Worm (Caenorhabditis elegans) whole organism, L1 larva: ENCODE data around the gene F08F8.6.
A peak's percentile ranks its signal among the peaks of the same experiment; 100 is the strongest.

Experiments used
- Y116A8C.19 ChIP-seq: sonication (generic microtip); optimal IDR thresholded peaks from 2 replicates; lab custom pipeline; 2016; ENCODE audit warnings: missing compliant biosample characterization, missing genetic modification characterization, borderline replicate concordance
- aha-1 ChIP-seq: fragments of 150-350 bp; optimal IDR thresholded peaks from 2 replicates; lab custom pipeline; 2014; ENCODE audit warnings: missing biosample characterization, missing genetic modification characterization
- alr-1 ChIP-seq: fragments of 200-800 bp; sonication (Bioruptor generic); optimal IDR thresholded peaks from 2 replicates; lab custom pipeline; 2018; ENCODE audit warnings: borderline replicate concordance, mild to moderate bottlenecking, missing genetic modification characterization, missing compliant biosample characterization
- blmp-1 ChIP-seq: fragments of 150-350 bp; optimal IDR thresholded peaks from 2 replicates; lab custom pipeline; 2014; ENCODE audit warnings: missing biosample characterization, missing genetic modification characterization
- ceh-8 ChIP-seq: fragments of 200-800 bp; sonication (Bioruptor generic); optimal IDR thresholded peaks from 2 replicates; lab custom pipeline; 2018; ENCODE audit warnings: mild to moderate bottlenecking, missing genetic modification characterization, moderate library complexity, missing compliant biosample characterization
- ceh-88 ChIP-seq: fragments of 200-800 bp; sonication (Bioruptor generic); IDR thresholded peaks from 2 replicates; pipeline ENCODE4 v1.3.6; 2022; ENCODE audit warnings: missing genetic modification characterization, missing compliant biosample characterization
- ceh-90 ChIP-seq: sonication (generic microtip); optimal IDR thresholded peaks from 2 replicates; lab custom pipeline; 2016; ENCODE audit warnings: missing genetic modification characterization, missing compliant biosample characterization
- ces-1 ChIP-seq: fragments of 150-350 bp; optimal IDR thresholded peaks from 2 replicates; lab custom pipeline; 2014; ENCODE audit warnings: missing biosample characterization, missing genetic modification reagents, missing genetic modification characterization
- dpl-1 ChIP-seq, 3 experiments: fragments of 150-350 bp in 2 of 3; sonication (generic microtip) in 1 of 3; optimal IDR thresholded peaks; 2 replicates each; lab custom pipeline; 2014 to 2017; ENCODE audit warnings: missing biosample characterization in 3 of 3, missing genetic modification characterization in 3 of 3, missing genetic modification reagents in 3 of 3
- efl-1 ChIP-seq, 4 experiments: fragments of 150-350 bp; optimal IDR thresholded peaks in 3 of 4; peaks in 1 of 4; 1 replicate in 1 of 4; 2 replicates in 3 of 4; lab custom pipeline; 2014; ENCODE audit warnings: missing biosample characterization in 2 of 4, missing genetic modification characterization in 2 of 4, missing genetic modification reagents in 2 of 4
- efl-3 ChIP-seq: fragments of 200-800 bp; sonication (Bioruptor generic); optimal IDR thresholded peaks from 2 replicates; lab custom pipeline; 2018; ENCODE audit warnings: mild to moderate bottlenecking, missing genetic modification characterization, missing compliant biosample characterization
- elt-3 ChIP-seq, 6 experiments: fragments of 150-350 bp in 1 of 6; sonication (generic microtip); optimal IDR thresholded peaks; 2 replicates each; lab custom pipeline; 2017 to 2018; ENCODE audit warnings: missing biosample characterization in 6 of 6, missing genetic modification characterization in 6 of 6, inconsistent platforms in 1 of 6
- fkh-10 ChIP-seq: sonication (generic microtip); optimal IDR thresholded peaks from 2 replicates; lab custom pipeline; 2017; ENCODE audit warnings: missing biosample characterization, missing genetic modification reagents, missing genetic modification characterization
- fkh-4 ChIP-seq: sonication (generic microtip); optimal IDR thresholded peaks from 2 replicates; lab custom pipeline; 2016; ENCODE audit warnings: missing compliant biosample characterization, missing genetic modification characterization, borderline replicate concordance
- fos-1 ChIP-seq: fragments of 150-350 bp; optimal IDR thresholded peaks from 2 replicates; lab custom pipeline; 2014; ENCODE audit warnings: missing biosample characterization, missing genetic modification characterization
- grh-1 ChIP-seq: fragments of 200-800 bp; sonication (Bioruptor generic); IDR thresholded peaks from 2 replicates; pipeline ENCODE4 v1.3.6; 2022; ENCODE audit warnings: missing genetic modification reagents, missing genetic modification characterization, missing compliant biosample characterization
- hlh-17 ChIP-seq: fragments of 200-800 bp; sonication (Bioruptor generic); optimal IDR thresholded peaks from 2 replicates; lab custom pipeline; 2018; ENCODE audit warnings: missing genetic modification characterization, mild to moderate bottlenecking, missing compliant biosample characterization, moderate library complexity, borderline replicate concordance
- hlh-4 ChIP-seq: sonication (generic microtip); optimal IDR thresholded peaks from 2 replicates; lab custom pipeline; 2016; ENCODE audit warnings: mild to moderate bottlenecking, missing genetic modification characterization, missing compliant biosample characterization
- hpl-2 ChIP-seq: fragments of 150-350 bp; optimal IDR thresholded peaks from 2 replicates; lab custom pipeline; 2014; ENCODE audit warnings: missing biosample characterization, missing genetic modification reagents, missing genetic modification characterization
- isw-1 ChIP-seq: fragments of 200-800 bp; sonication (Bioruptor generic); IDR thresholded peaks from 2 replicates; pipeline ENCODE4 v1.3.6; 2022; ENCODE audit warnings: missing genetic modification characterization, missing compliant biosample characterization
- jun-1 ChIP-seq: fragments of 150-350 bp; optimal IDR thresholded peaks from 2 replicates; lab custom pipeline; 2014; ENCODE audit warnings: missing biosample characterization, missing genetic modification reagents, missing genetic modification characterization
- lin-13 ChIP-seq: fragments of 150-350 bp; optimal IDR thresholded peaks from 2 replicates; lab custom pipeline; 2014; ENCODE audit warnings: missing biosample characterization, missing genetic modification reagents, missing genetic modification characterization
- lin-14 ChIP-seq: fragments of 200-800 bp; sonication (Bioruptor generic); optimal IDR thresholded peaks from 2 replicates; lab custom pipeline; 2018; ENCODE audit warnings: mild to moderate bottlenecking, missing genetic modification characterization, moderate library complexity, missing compliant biosample characterization
- lin-35 ChIP-seq, 2 experiments: fragments of 150-350 bp; optimal IDR thresholded peaks; 2 replicates each; lab custom pipeline; 2014; ENCODE audit warnings: missing biosample characterization in 2 of 2, missing genetic modification characterization in 2 of 2, missing genetic modification reagents in 2 of 2
- lir-3 ChIP-seq: sonication (generic microtip); optimal IDR thresholded peaks from 2 replicates; lab custom pipeline; 2016; ENCODE audit warnings: mild to moderate bottlenecking, missing genetic modification characterization, moderate library complexity, missing compliant biosample characterization; ENCODE audit not compliant: poor library complexity
- mab-9 ChIP-seq: fragments of 200-800 bp; sonication (Bioruptor generic); IDR thresholded peaks from 2 replicates; pipeline ENCODE4 v1.3.6; 2022; ENCODE audit warnings: missing genetic modification reagents, missing genetic modification characterization, missing compliant biosample characterization
- mdl-1 ChIP-seq, 2 experiments: fragments of 150-350 bp; optimal IDR thresholded peaks; 2 replicates each; lab custom pipeline; 2014 to 2017; ENCODE audit warnings: missing biosample characterization in 2 of 2, missing genetic modification characterization in 2 of 2, inconsistent platforms in 1 of 2
- mef-2 ChIP-seq: fragments of 150-350 bp; optimal IDR thresholded peaks from 2 replicates; lab custom pipeline; 2014; ENCODE audit warnings: missing biosample characterization, missing genetic modification characterization
- mep-1 ChIP-seq: fragments of 150-350 bp; optimal IDR thresholded peaks from 2 replicates; lab custom pipeline; 2014; ENCODE audit warnings: missing biosample characterization, missing genetic modification characterization
- nhr-20 ChIP-seq: sonication (generic microtip); optimal IDR thresholded peaks from 2 replicates; lab custom pipeline; 2016; ENCODE audit warnings: mild to moderate bottlenecking, missing genetic modification characterization, missing compliant biosample characterization
- nhr-237 ChIP-seq: fragments of 150-350 bp; optimal IDR thresholded peaks from 2 replicates; lab custom pipeline; 2014; ENCODE audit warnings: missing biosample characterization, missing genetic modification characterization
- nhr-71 ChIP-seq: sonication (generic microtip); optimal IDR thresholded peaks from 2 replicates; lab custom pipeline; 2016; ENCODE audit warnings: mild to moderate bottlenecking, missing genetic modification characterization, moderate library complexity, missing compliant biosample characterization
- nhr-84 ChIP-seq: sonication (generic microtip); optimal IDR thresholded peaks from 2 replicates; lab custom pipeline; 2017; ENCODE audit warnings: missing biosample characterization, missing genetic modification characterization
- nhr-90 ChIP-seq: sonication (generic microtip); optimal IDR thresholded peaks from 2 replicates; lab custom pipeline; 2016; ENCODE audit warnings: mild to moderate bottlenecking, missing genetic modification characterization, missing compliant biosample characterization; ENCODE audit not compliant: poor library complexity
- pax-3 ChIP-seq: fragments of 200-800 bp; sonication (Bioruptor generic); optimal IDR thresholded peaks from 2 replicates; lab custom pipeline; 2018; ENCODE audit warnings: mild to moderate bottlenecking, missing genetic modification characterization, moderate library complexity, missing compliant biosample characterization
- rnt-1 ChIP-seq: sonication (generic microtip); optimal IDR thresholded peaks from 2 replicates; lab custom pipeline; 2016; ENCODE audit warnings: mild to moderate bottlenecking, missing genetic modification characterization, moderate library complexity, missing compliant biosample characterization
- skn-1 ChIP-seq: fragments of 150-350 bp; optimal IDR thresholded peaks from 2 replicates; lab custom pipeline; 2014; ENCODE audit warnings: missing biosample characterization, missing genetic modification characterization
- snu-23 ChIP-seq: sonication (generic microtip); optimal IDR thresholded peaks from 2 replicates; lab custom pipeline; 2016; ENCODE audit warnings: missing genetic modification characterization, missing compliant biosample characterization
- sox-4 ChIP-seq: sonication (generic microtip); optimal IDR thresholded peaks from 2 replicates; lab custom pipeline; 2016; ENCODE audit warnings: missing genetic modification characterization, missing compliant biosample characterization
- tlp-1 ChIP-seq: fragments of 150-350 bp; optimal IDR thresholded peaks from 2 replicates; lab custom pipeline; 2014; ENCODE audit warnings: missing biosample characterization, missing genetic modification characterization
- unc-30 ChIP-seq: sonication (generic microtip); optimal IDR thresholded peaks from 2 replicates; lab custom pipeline; 2017; ENCODE audit warnings: missing biosample characterization, missing genetic modification characterization
- unc-62 ChIP-seq: fragments of 150-350 bp; optimal IDR thresholded peaks from 2 replicates; lab custom pipeline; 2014; ENCODE audit warnings: missing biosample characterization, missing genetic modification reagents, missing genetic modification characterization
- unc-98 ChIP-seq: fragments of 200-800 bp; sonication (Bioruptor generic); IDR thresholded peaks from 2 replicates; pipeline ENCODE4 v1.3.6; 2022; ENCODE audit warnings: missing genetic modification characterization, missing compliant biosample characterization
- vab-15 ChIP-seq: sonication (generic microtip); optimal IDR thresholded peaks from 2 replicates; lab custom pipeline; 2017; ENCODE audit warnings: missing genotype, mild to moderate bottlenecking, missing genetic modification characterization, missing compliant biosample characterization
- zag-1 ChIP-seq: fragments of 150-350 bp; optimal IDR thresholded peaks from 2 replicates; lab custom pipeline; 2014; ENCODE audit warnings: missing biosample characterization, missing genetic modification characterization
- ztf-11 ChIP-seq, 2 experiments: sonication (generic microtip); optimal IDR thresholded peaks; 2 replicates each; lab custom pipeline; 2016 to 2017; ENCODE audit warnings: missing genetic modification characterization in 2 of 2, missing biosample characterization in 1 of 2, missing compliant biosample characterization in 1 of 2

Gene F08F8.6

ce11 chrIII:7357356-7357755 is 13.9 kb downstream of the F08F8.6 start, which contains the start of gene F08F8.10 (continued):
- TF ChIP-seq efl-1 (optimal IDR thresholded peaks at IDR 0.05; lab: Kevin White, UChicago), result peak; percentile 52 to 64
- peak; percentile 63 to 96 for TF ChIP-seq efl-1 (GFP tag; optimal IDR thresholded peaks at IDR 0.05 in 1 of 2; lab: Kevin White, UChicago)
- TF ChIP-seq efl-3 (GFP tag; lab: Kevin White, UChicago), result no peak
- no peak for TF ChIP-seq skn-1 (tag; lab: Kevin White, UChicago)
- TF ChIP-seq nhr-20 (tag; lab: Kevin White, UChicago), result peak; percentile 51
- no peak for TF ChIP-seq nhr-90
- TF ChIP-seq mab-9 (GFP tag; lab: Robert Waterston, UW), result no peak
- no peak for TF ChIP-seq nhr-84
- no peak for TF ChIP-seq lir-3

DNA sequence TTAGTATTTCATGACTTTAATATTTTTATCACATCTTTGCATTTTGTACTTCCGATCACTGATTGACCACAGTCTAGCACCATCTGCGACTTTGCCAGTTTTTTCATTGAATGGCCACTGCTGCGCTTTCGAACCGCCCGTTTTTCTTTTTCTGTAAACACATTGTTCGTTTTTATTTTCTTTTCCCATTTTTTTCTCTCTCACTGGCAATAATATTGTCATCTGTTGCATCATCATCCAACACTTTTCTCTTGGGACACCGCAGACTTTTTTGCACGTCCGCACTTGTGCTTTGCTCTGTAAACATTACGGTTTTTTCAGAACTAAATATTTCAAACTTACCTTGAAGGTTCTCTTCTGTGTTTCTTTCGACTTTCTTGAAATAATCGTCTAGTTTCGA is 15.1 kb downstream of the F08F8.6 start:
- TF ChIP-seq alr-1 (no peak), hlh-17 (GFP tag; lab: Kevin White, UChicago) (no peak), grh-1 (GFP tag; lab: Robert Waterston, UW) (no peak), isw-1 (GFP tag; lab: Robert Waterston, UW) (no peak), mef-2 (tag; lab: Kevin White, UChicago) (no peak), lin-13 (GFP tag; lab: Kevin White, UChicago) (no peak), elt-3 (tag; optimal IDR thresholded peaks at IDR 0.05; lab: Kevin White, UChicago) (peak in 1 of 6 experiments; percentile 20), blmp-1 (no peak), nhr-90 (no peak), ces-1 (GFP tag; lab: Kevin White, UChicago) (no peak), lir-3 (no peak), ceh-88 (GFP tag; lab: Robert Waterston, UW) (no peak), nhr-20 (tag; lab: Kevin White, UChicago) (peak; percentile 58), unc-62 (no peak), ztf-11 (tag; optimal IDR thresholded peaks at IDR 0.05; lab: Kevin White, UChicago) (no peak), hpl-2 (GFP tag; lab: Kevin White, UChicago) (no peak), mdl-1 (tag; optimal IDR thresholded peaks at IDR 0.05; lab: Kevin White, UChicago) (no peak), lin-35 (GFP tag; optimal IDR thresholded peaks at IDR 0.05; lab: Kevin White, UChicago) (no peak), mep-1 (no peak), Y116A8C.19 (tag; lab: Kevin White, UChicago) (no peak), fkh-10 (GFP tag; lab: Kevin White, UChicago) (no peak), lin-14 (peak; percentile 56), ceh-90 (tag; lab: Kevin White, UChicago) (no peak), dpl-1 (GFP tag; optimal IDR thresholded peaks at IDR 0.05; lab: Kevin White, UChicago) (no peak), tlp-1 (tag; lab: Kevin White, UChicago) (no peak), snu-23 (GFP tag; lab: Kevin White, UChicago) (peak; percentile 17), pax-3 (tag; lab: Kevin White, UChicago) (no peak), fkh-4 (no peak), skn-1 (tag; lab: Kevin White, UChicago) (no peak)
- TF ChIP-seq, all 84 proteins: peak for 4

DNA sequence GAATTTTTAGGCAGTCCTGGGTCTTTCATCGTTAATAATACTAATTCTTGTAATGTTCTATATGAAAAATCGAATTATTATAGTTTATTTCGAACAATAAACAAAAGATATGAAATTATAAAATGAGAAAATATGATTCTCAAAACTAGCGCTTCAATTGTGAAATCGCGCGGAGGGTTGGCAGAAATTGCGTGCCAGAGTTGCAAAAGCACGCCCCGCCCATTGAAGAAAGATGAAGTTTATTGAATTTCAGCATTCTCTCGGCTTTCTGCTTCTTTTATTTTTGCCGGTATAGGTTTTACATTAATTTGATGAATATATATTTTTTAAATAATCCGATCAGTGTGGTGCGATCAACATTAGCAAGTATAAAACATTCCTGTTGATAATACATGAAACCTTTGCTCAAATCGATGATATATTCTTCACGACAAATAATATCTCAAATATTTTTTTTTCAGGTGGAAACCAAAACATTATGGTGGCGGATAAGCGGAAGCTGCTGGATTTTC is 15.6 kb downstream of the F08F8.6 start, which contains the start of the genes eco-1 and hmgr-1:
Gene eco-1, minus strand, starts transcription at position 59 of the 512 bp plus-strand sequence.
Gene hmgr-1, plus strand, starts transcription at position 462 of the 512 bp plus-strand sequence.
- no peak for TF ChIP-seq hlh-4 (tag; lab: Kevin White, UChicago)
- TF ChIP-seq snu-23 (GFP tag; lab: Kevin White, UChicago), result peak; percentile 30
- peak; percentile 50 for TF ChIP-seq skn-1 (tag; lab: Kevin White, UChicago)
- TF ChIP-seq unc-62, result no peak
- peak; percentile 59 for TF ChIP-seq nhr-71
- TF ChIP-seq grh-1 (GFP tag; lab: Robert Waterston, UW), result no peak
- TF ChIP-seq sox-4 (tag; lab: Kevin White, UChicago), result no peak
- no peak for TF ChIP-seq unc-30
- no peak for TF ChIP-seq ztf-11 (tag; optimal IDR thresholded peaks at IDR 0.05; lab: Kevin White, UChicago)
- no peak for TF ChIP-seq vab-15 (tag; lab: Kevin White, UChicago)
- no peak for TF ChIP-seq aha-1 (tag; lab: Kevin White, UChicago)
- TF ChIP-seq mdl-1 (tag; optimal IDR thresholded peaks at IDR 0.05; lab: Kevin White, UChicago), result peak in 1 of 2 experiments; percentile 15
- no peak for TF ChIP-seq fkh-4
- TF ChIP-seq nhr-20 (tag; lab: Kevin White, UChicago), result no peak
- no peak for TF ChIP-seq zag-1 (tag; lab: Kevin White, UChicago)
- TF ChIP-seq jun-1 (tag; lab: Kevin White, UChicago), result no peak
- TF ChIP-seq unc-98, result no peak
- TF ChIP-seq nhr-237 (tag; lab: Kevin White, UChicago), result no peak
- no peak for TF ChIP-seq efl-3 (GFP tag; lab: Kevin White, UChicago)
- TF ChIP-seq rnt-1 (tag; lab: Kevin White, UChicago), result peak; percentile 68
- TF ChIP-seq lin-13 (GFP tag; lab: Kevin White, UChicago), result peak; percentile 29
- no peak for TF ChIP-seq nhr-84
- TF ChIP-seq isw-1 (GFP tag; lab: Robert Waterston, UW), result no peak; the same call in 1 of the 2 replicates
- TF ChIP-seq fos-1 (tag; lab: Kevin White, UChicago), result no peak
- TF ChIP-seq ceh-8 (GFP tag; lab: Kevin White, UChicago), result no peak
